Fruit fly (Drosophila melanogaster): ENCODE results near the gene CG12521.
A peak's percentile ranks its signal among the peaks of the same experiment; 100 is the strongest.

The CG12521 gene

dm6 chr3L:11819639-11820456 lies 27.8 kb downstream of the CG12521 start (continued):
- peak; percentile 59 for TF ChIP-seq vri (GFP tag; optimal IDR thresholded peaks at IDR 0.05)
- no peak for TF ChIP-seq Eip93F (GFP tag; optimal IDR thresholded peaks at IDR 0.05)
- TF ChIP-seq CG3032 (tag; optimal IDR thresholded peaks at IDR 0.05), result no peak
- TF ChIP-seq CG4318 (GFP tag; optimal IDR thresholded peaks at IDR 0.05), result no peak
- peak; percentile 61; the same call in 2 of the 3 replicates for TF ChIP-seq eg (GFP tag; IDR thresholded peaks at IDR 0.05)
- TF ChIP-seq fd59A (GFP tag; optimal IDR thresholded peaks at IDR 0.05), result no peak
- TF ChIP-seq pdm3 (GFP tag; optimal IDR thresholded peaks at IDR 0.05), result peak; percentile 43
- peak; percentile 38 for TF ChIP-seq Hr39 (GFP tag; optimal IDR thresholded peaks at IDR 0.05)
- TF ChIP-seq Blimp-1 (GFP tag; optimal IDR thresholded peaks at IDR 0.05), result no peak
- TF ChIP-seq CG10669 (GFP tag; optimal IDR thresholded peaks at IDR 0.05), result no peak
- peak; percentile 24 for TF ChIP-seq acj6 (GFP tag; optimal IDR thresholded peaks at IDR 0.05)
- TF ChIP-seq CG16779 (tag; optimal IDR thresholded peaks at IDR 0.05), result no peak
- TF ChIP-seq CG6808 (GFP tag; optimal IDR thresholded peaks at IDR 0.05), result peak; percentile 57
- no peak for TF ChIP-seq svp (GFP tag)
- TF ChIP-seq lz (GFP tag; optimal IDR thresholded peaks at IDR 0.05), result peak; percentile 38
- no peak for TF ChIP-seq dsx (GFP tag; optimal IDR thresholded peaks at IDR 0.05; ENCODE audit: poor library complexity, severe bottlenecking)
- TF ChIP-seq CG9139 (GFP tag; optimal IDR thresholded peaks at IDR 0.05), result no peak
- TF ChIP-seq CG8632 (GFP tag; optimal IDR thresholded peaks at IDR 0.05), result peak; percentile 6
- TF ChIP-seq Sox102F (GFP tag; optimal IDR thresholded peaks at IDR 0.05), result peak; percentile 63
- TF ChIP-seq CG15336 (GFP tag; IDR thresholded peaks at IDR 0.05), result peak; percentile 50
- no peak for TF ChIP-seq CG1621 (tag; optimal IDR thresholded peaks at IDR 0.05)
- peak; percentile 27; the same call in 1 of the 2 replicates for TF ChIP-seq CG11294 (GFP tag; IDR thresholded peaks at IDR 0.05)
- TF ChIP-seq CG31627 (GFP tag; optimal IDR thresholded peaks at IDR 0.05), result peak; percentile 33
- TF ChIP-seq CG32006 (GFP tag; optimal IDR thresholded peaks at IDR 0.05), result no peak
- no peak for TF ChIP-seq spab (GFP tag; optimal IDR thresholded peaks at IDR 0.05)
- peak; percentile 27; the same call in 2 of the 3 replicates for TF ChIP-seq CG8119 (GFP tag; IDR thresholded peaks at IDR 0.05)
- peak; percentile 40 for TF ChIP-seq CG6854 (GFP tag; optimal IDR thresholded peaks at IDR 0.05)

DNA sequence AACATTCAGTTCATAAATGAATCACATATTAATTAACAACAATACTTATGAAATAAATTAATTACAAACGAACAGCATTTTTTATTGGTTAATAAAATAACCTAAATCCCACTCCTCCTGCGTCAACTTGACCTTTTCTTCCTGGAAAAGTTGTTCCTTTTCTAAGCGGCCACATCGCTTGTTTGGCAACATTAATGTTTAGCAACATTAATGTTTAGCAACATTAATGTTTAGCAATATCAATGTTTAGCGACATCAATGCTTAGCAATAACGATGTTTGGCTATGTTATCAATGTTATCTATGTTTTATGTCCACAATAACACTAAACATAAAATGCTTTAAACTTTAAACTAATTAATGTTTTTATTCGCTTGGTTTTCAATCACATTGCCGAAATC lies 31.0 kb downstream of the CG12521 start:
- no peak for TF ChIP-seq OdsH (GFP tag; optimal IDR thresholded peaks at IDR 0.05)
- no peak for TF ChIP-seq CG7368 (GFP tag; optimal IDR thresholded peaks at IDR 0.05)

dm6 chr3L:11815220-11815797 lies 32.3 kb downstream of the CG12521 start, which contains the start of gene CG14130:
TSS of gene CG14130 (plus strand) at chr3L:11815444.
- TF ChIP-seq OdsH (GFP tag; optimal IDR thresholded peaks at IDR 0.05) (no peak), CG15336 (GFP tag; IDR thresholded peaks at IDR 0.05) (no peak), acj6 (GFP tag; optimal IDR thresholded peaks at IDR 0.05) (no peak), svp (GFP tag) (no peak), Met (GFP tag; optimal IDR thresholded peaks at IDR 0.05) (no peak), achi (GFP tag; optimal IDR thresholded peaks at IDR 0.05) (peak; percentile 71), CG16779 (tag; optimal IDR thresholded peaks at IDR 0.05) (no peak), Lpt (GFP tag; optimal IDR thresholded peaks at IDR 0.05) (no peak), Gug (GFP tag; IDR thresholded peaks at IDR 0.05) (no peak)

DNA sequence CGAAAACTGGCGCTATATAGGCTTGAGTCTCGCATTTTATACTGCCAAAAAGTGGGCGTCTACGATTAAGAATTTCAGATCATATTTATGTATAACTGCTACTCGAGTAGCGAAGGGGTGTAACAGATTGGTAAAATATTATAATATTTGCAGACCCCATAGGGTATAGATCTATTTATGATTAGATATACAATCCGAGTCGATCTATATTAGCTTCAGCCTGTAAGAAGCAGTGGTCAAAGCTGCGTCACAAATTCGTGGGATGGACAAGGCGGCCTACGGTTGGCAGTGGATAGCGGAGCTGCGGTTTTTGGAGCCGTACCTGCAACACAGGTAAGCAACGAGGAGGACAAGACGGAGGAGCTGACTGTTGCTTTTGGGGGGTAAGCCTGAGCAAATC lies 32.9 kb downstream of the CG12521 start, which contains the start of gene Cubn2:
Gene Cubn2, minus strand, starts transcription at position 101 of the 400 bp plus-strand sequence.
- TF ChIP-seq CG7368 (GFP tag; optimal IDR thresholded peaks at IDR 0.05) (no peak), CG6163 (GFP tag; IDR thresholded peaks at IDR 0.05) (no peak), CG9139 (GFP tag; optimal IDR thresholded peaks at IDR 0.05) (no peak), CG3919 (GFP tag; optimal IDR thresholded peaks at IDR 0.05) (no peak), Sox102F (GFP tag; optimal IDR thresholded peaks at IDR 0.05) (no peak), CG8119 (GFP tag; IDR thresholded peaks at IDR 0.05) (no peak), CG6276 (GFP tag; optimal IDR thresholded peaks at IDR 0.05) (no peak), vri (GFP tag; optimal IDR thresholded peaks at IDR 0.05) (no peak), Sox14 (GFP tag; optimal IDR thresholded peaks at IDR 0.05) (no peak), fd85E (GFP tag; optimal IDR thresholded peaks at IDR 0.05) (no peak), OdsH (GFP tag; optimal IDR thresholded peaks at IDR 0.05) (no peak), CG8632 (GFP tag; optimal IDR thresholded peaks at IDR 0.05) (no peak), fd59A (GFP tag; optimal IDR thresholded peaks at IDR 0.05) (no peak), Hr38 (GFP tag; optimal IDR thresholded peaks at IDR 0.05) (no peak), CG6792 (GFP tag; optimal IDR thresholded peaks at IDR 0.05) (no peak), Met (GFP tag; optimal IDR thresholded peaks at IDR 0.05) (no peak), fkh (GFP tag; optimal IDR thresholded peaks at IDR 0.05) (no peak), Ets96B (tag; optimal IDR thresholded peaks at IDR 0.05) (no peak), dac (GFP tag; optimal IDR thresholded peaks at IDR 0.05) (no peak)

All from whole organism, prepupa.